Fruit fly (Drosophila melanogaster) whole organism, adult: ENCODE results near the gene Tsp29Fa.

Experiments used
- CG11617 ChIP-seq: fragments of 200-800 bp; sonication (Bioruptor generic); optimal IDR thresholded peaks from 2 replicates; lab custom pipeline; 2017; ENCODE audit warnings: mild to moderate bottlenecking, missing biosample characterization, missing genetic modification reagents, missing genetic modification characterization
- CG12768 ChIP-seq: fragments of 200-800 bp; sonication (Bioruptor generic); optimal IDR thresholded peaks from 2 replicates; lab custom pipeline; 2017; ENCODE audit warnings: missing biosample characterization, missing genetic modification characterization, mild to moderate bottlenecking, moderate library complexity, missing genetic modification reagents
- CG14711 ChIP-seq: fragments of 200-800 bp; sonication (Bioruptor generic); optimal IDR thresholded peaks from 2 replicates; lab custom pipeline; 2018; ENCODE audit warnings: missing biosample characterization, mild to moderate bottlenecking, missing genetic modification characterization, moderate library complexity
- CG1620 ChIP-seq: fragments of 200-800 bp; sonication (Bioruptor generic); optimal IDR thresholded peaks from 2 replicates; lab custom pipeline; 2016; ENCODE audit warnings: missing biosample characterization, missing genetic modification characterization
- CG33017 ChIP-seq: fragments of 200-800 bp; sonication (Bioruptor generic); optimal IDR thresholded peaks from 2 replicates; lab custom pipeline; 2018; ENCODE audit warnings: missing biosample characterization, mild to moderate bottlenecking, missing genetic modification characterization, moderate library complexity
- CG5204 ChIP-seq: fragments of 200-800 bp; sonication (Bioruptor generic); optimal IDR thresholded peaks from 2 replicates; lab custom pipeline; 2016; ENCODE audit warnings: missing biosample characterization, missing genetic modification characterization
- CG7045 ChIP-seq: fragments of 200-800 bp; sonication (Bioruptor generic); optimal IDR thresholded peaks from 2 replicates; lab custom pipeline; 2017; ENCODE audit warnings: missing biosample characterization, mild to moderate bottlenecking, missing genetic modification characterization
- CG7101 ChIP-seq: fragments of 200-800 bp; sonication (Bioruptor generic); optimal IDR thresholded peaks from 2 replicates; lab custom pipeline; 2018; ENCODE audit warnings: missing biosample characterization, mild to moderate bottlenecking, missing genetic modification characterization, moderate library complexity
- Clk ChIP-seq: fragments of 200-800 bp; sonication (Bioruptor generic); optimal IDR thresholded peaks from 2 replicates; lab custom pipeline; 2017; ENCODE audit warnings: missing biosample characterization, missing genetic modification characterization
- Crg-1 ChIP-seq: fragments of 200-800 bp; sonication (Bioruptor generic); optimal IDR thresholded peaks from 2 replicates; lab custom pipeline; 2016; ENCODE audit warnings: missing biosample characterization, missing genetic modification characterization
- Hr96 ChIP-seq: fragments of 200-800 bp; sonication (Bioruptor generic); optimal IDR thresholded peaks from 2 replicates; lab custom pipeline; 2016; ENCODE audit warnings: missing biosample characterization, missing genetic modification characterization
- Mnt ChIP-seq: fragments of 200-800 bp; sonication (Bioruptor generic); optimal IDR thresholded peaks from 2 replicates; lab custom pipeline; 2016; ENCODE audit warnings: missing biosample characterization, mild to moderate bottlenecking, missing genetic modification characterization
- bab1 ChIP-seq: fragments of 200-800 bp; sonication (Bioruptor generic); optimal IDR thresholded peaks from 3 replicates; lab custom pipeline; 2019; ENCODE audit warnings: missing biosample characterization, mild to moderate bottlenecking, missing genetic modification characterization, moderate library complexity
- cic ChIP-seq: fragments of 200-800 bp; sonication (Bioruptor generic); optimal IDR thresholded peaks from 2 replicates; lab custom pipeline; 2017; ENCODE audit warnings: missing biosample characterization, mild to moderate bottlenecking, missing genetic modification characterization, moderate library complexity
- cnc ChIP-seq, 2 experiments: fragments of >200 bp; optimal IDR thresholded peaks; 2 replicates each; lab custom pipeline; 2017
- kay ChIP-seq: fragments of 200-800 bp; sonication (Bioruptor generic); peaks from one replicate; lab custom pipeline; 2016; ENCODE audit warnings: missing biosample characterization, missing genetic modification characterization, borderline replicate concordance
- ovo ChIP-seq: fragments of 200-800 bp; sonication (Bioruptor generic); optimal IDR thresholded peaks from 2 replicates; lab custom pipeline; 2016; ENCODE audit warnings: missing biosample characterization, missing genetic modification characterization
- pad ChIP-seq: fragments of 200-800 bp; sonication (Bioruptor generic); optimal IDR thresholded peaks from 3 replicates; lab custom pipeline; 2017; ENCODE audit warnings: missing biosample characterization, missing genetic modification characterization, mild to moderate bottlenecking, moderate library complexity, missing genetic modification reagents
- tj ChIP-seq: fragments of 200-800 bp; sonication (Bioruptor generic); optimal IDR thresholded peaks from 3 replicates; lab custom pipeline; 2017; ENCODE audit warnings: missing biosample characterization, mild to moderate bottlenecking, missing genetic modification characterization, moderate library complexity
- toe ChIP-seq: fragments of 200-800 bp; sonication (Bioruptor generic); optimal IDR thresholded peaks from 2 replicates; lab custom pipeline; 2016; ENCODE audit warnings: missing biosample characterization, missing genetic modification characterization

Gene Tsp29Fa

DNA sequence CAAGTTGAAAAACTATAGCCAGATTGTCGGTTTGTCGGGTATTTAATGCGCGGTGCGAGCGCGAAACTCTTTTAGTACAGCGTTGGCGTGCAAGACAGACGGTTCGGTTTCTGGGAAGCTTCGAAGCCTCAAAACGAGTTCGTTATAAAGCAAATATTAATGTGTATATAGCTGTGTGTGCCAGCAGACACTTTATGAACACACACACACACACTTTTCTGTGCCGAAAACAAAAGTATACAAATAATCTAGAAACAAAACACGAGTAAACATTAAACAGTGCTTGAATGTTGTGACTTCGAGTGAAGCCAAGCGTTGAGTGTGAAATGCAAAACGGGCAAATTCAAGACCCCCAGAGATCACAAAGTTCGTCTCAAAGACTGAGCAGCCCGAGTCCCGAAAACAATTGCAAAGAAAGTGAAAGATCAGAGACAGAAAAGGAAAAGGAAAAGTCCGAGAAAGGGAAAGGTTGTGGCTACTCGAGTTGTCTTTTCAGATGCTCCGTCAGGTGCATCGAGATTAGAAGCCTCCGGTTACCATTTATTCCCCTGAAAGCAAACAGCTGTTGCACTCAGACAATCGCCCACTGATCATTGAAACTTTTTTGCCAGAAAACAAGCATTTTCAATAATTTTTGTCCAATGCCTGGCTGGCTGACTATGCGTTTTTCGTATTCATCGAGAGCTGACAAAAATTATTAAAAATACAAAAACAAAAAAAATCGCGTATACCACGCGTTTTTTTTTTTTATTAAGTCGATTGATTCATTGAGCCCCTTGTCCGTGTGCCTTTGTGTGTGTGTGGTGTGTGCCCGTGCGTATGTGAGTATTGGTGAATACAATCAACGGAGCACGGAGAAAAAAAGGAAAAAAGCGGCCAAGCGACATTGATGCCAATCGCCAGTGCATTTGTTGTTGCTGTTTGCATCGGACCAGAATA lies 34.8 kb upstream of the Tsp29Fa start, which contains the start of gene CG34398:
Gene CG34398 (plus strand): TSS at position 73 of the 939 bp plus-strand sequence.
- TF ChIP-seq Crg-1 (no peak), cnc (optimal IDR thresholded peaks at IDR 0.05; lab: Kevin White, UChicago) (no peak), toe (no peak), kay (GFP tag; lab: Kevin White, UChicago) (no peak), Hr96 (GFP tag; lab: Kevin White, UChicago) (no peak), CG33017 (tag; lab: Kevin White, UChicago) (no peak), CG5204 (GFP tag; lab: Kevin White, UChicago) (no peak), Mnt (GFP tag; lab: Kevin White, UChicago) (no peak), CG1620 (GFP tag; lab: Kevin White, UChicago) (no peak), bab1 (GFP tag; lab: Kevin White, UChicago) (no peak), Clk (no peak), CG7045 (GFP tag; lab: Kevin White, UChicago) (no peak), tj (GFP tag; lab: Kevin White, UChicago) (no peak), CG12768 (no peak), ovo (GFP tag; lab: Kevin White, UChicago) (no peak), cic (GFP tag; lab: Kevin White, UChicago) (no peak)

DNA sequence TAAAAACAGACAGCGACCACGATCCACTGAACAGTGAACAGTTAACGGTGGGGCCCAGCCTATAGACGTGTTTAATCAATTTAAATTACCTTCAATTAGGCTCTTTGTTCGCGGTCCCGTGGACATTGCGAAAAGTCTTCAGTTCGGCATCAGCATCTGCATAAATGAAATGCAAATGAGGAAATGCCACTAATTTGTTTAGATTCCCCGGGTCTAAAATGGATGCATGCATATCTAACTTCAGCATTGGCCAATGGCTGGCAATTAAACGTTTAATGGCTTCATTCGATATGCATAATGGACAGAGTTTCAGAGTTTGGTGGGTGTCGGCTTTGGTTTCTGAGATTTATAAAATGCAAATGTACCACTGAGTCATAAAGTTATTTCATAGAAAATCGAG lies 31.9 kb upstream of the Tsp29Fa start:
- no peak for TF ChIP-seq Crg-1

DNA sequence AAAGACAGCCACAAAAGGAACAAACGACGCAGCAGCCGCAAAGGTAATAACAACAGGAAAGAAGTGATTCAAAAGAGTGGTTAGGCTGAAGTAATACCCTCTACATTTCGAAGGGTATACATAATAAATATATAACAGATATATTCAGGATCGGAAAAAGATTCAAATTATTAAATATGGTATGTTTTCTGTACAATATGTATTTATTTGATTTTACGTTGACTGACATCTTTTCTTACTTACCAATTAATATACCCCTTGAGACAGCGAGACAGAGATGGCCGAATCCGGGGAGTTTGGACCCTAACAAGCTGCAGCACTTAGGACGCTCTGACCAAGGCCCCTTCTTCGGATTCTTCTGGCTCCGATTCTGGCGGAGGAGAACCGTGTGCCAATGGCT lies 27.5 kb upstream of the Tsp29Fa start:
- TF ChIP-seq CG1620 (GFP tag; lab: Kevin White, UChicago) = no peak
- no peak for TF ChIP-seq tj (GFP tag; lab: Kevin White, UChicago)
- no peak for TF ChIP-seq cnc (optimal IDR thresholded peaks at IDR 0.05; lab: Kevin White, UChicago)
- no peak for TF ChIP-seq CG11617 (GFP tag; lab: Kevin White, UChicago)
- no peak for TF ChIP-seq Mnt (GFP tag; lab: Kevin White, UChicago)
- TF ChIP-seq CG7101 = no peak

DNA sequence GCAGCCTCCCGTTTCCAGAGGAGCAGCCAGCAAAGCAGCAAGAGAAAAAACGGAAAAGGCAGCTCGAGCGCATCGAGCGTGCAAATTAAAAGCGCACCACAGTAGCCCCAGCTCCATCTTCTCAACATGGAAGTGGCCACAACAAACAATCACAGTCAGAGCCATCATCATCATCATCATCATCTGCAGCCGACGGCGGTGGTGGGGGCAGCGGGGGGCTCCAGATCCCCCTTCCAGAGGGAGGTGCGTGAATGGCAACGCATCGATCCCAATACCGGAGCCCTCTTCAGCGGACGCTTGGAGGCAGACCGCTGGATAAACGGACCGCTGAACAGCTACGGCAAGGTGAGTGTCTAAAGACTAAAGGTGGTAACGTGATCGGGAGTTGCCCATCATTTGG lies 18.1 kb upstream of the Tsp29Fa start:
- TF ChIP-seq CG11617 (GFP tag; lab: Kevin White, UChicago) = no peak
- no peak for TF ChIP-seq CG1620 (GFP tag; lab: Kevin White, UChicago)
- TF ChIP-seq pad (GFP tag; lab: Kevin White, UChicago) = no peak
- TF ChIP-seq cic (GFP tag; lab: Kevin White, UChicago) = no peak
- TF ChIP-seq Mnt (GFP tag; lab: Kevin White, UChicago) = no peak
- TF ChIP-seq Clk = no peak
- no peak for TF ChIP-seq CG14711 (tag; lab: Kevin White, UChicago)

DNA sequence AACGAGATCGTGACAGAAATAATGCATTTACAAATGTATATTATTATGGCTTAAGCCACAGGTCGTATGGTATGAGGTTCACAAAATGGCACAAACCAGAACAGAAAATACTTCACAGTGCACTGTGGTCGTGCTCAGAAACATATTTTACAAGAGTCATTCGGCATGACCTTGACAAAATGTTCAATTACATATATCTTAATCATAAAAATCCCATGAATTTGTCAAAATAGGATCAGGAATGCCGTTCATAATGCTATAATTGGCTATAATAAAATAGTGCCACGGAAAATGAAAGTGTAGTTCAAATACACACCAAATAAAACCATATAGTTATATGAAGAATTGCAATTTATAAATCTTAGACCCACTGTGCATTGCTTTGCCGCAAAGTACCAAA lies 14.1 kb upstream of the Tsp29Fa start:
- TF ChIP-seq cic (GFP tag; lab: Kevin White, UChicago) (no peak), Clk (no peak), Hr96 (GFP tag; lab: Kevin White, UChicago) (no peak), CG7045 (GFP tag; lab: Kevin White, UChicago) (no peak), CG14711 (tag; lab: Kevin White, UChicago) (no peak), kay (GFP tag; lab: Kevin White, UChicago) (no peak), pad (GFP tag; lab: Kevin White, UChicago) (no peak), bab1 (GFP tag; lab: Kevin White, UChicago) (no peak), CG33017 (tag; lab: Kevin White, UChicago) (no peak), CG12768 (no peak), CG11617 (GFP tag; lab: Kevin White, UChicago) (no peak)

DNA sequence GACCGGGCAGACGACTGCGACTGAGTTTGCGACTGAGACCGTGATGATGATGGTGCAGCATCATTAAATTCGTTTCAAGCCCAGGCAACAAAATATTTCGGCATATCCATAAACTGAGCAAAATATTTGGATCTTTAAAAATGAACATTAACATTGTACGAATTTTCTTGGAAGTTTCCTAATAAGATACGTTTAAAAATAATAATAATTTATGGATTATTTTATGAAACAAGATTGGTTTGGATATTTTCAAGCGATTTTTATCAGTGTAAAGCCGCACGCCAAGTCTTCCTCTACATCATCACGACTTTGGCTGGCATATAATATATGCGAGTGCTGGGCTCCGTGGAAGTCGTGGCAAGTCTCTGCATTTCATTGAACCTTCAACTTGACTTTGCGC lies 13.5 kb upstream of the Tsp29Fa start:
- TF ChIP-seq ovo (GFP tag; lab: Kevin White, UChicago) = no peak
- no peak for TF ChIP-seq bab1 (GFP tag; lab: Kevin White, UChicago)
- TF ChIP-seq Clk = no peak
- no peak for TF ChIP-seq cic (GFP tag; lab: Kevin White, UChicago)
- TF ChIP-seq CG7101 = no peak
- TF ChIP-seq CG33017 (tag; lab: Kevin White, UChicago) = no peak
- no peak for TF ChIP-seq CG1620 (GFP tag; lab: Kevin White, UChicago)
- TF ChIP-seq tj (GFP tag; lab: Kevin White, UChicago) = no peak
- TF ChIP-seq Mnt (GFP tag; lab: Kevin White, UChicago) = no peak
- TF ChIP-seq CG5204 (GFP tag; lab: Kevin White, UChicago) = no peak
- no peak for TF ChIP-seq pad (GFP tag; lab: Kevin White, UChicago)
- TF ChIP-seq cnc (optimal IDR thresholded peaks at IDR 0.05; lab: Kevin White, UChicago) = no peak
- TF ChIP-seq CG7045 (GFP tag; lab: Kevin White, UChicago) = no peak
- no peak for TF ChIP-seq kay (GFP tag; lab: Kevin White, UChicago)
- no peak for TF ChIP-seq CG14711 (tag; lab: Kevin White, UChicago)
- TF ChIP-seq CG11617 (GFP tag; lab: Kevin White, UChicago) = no peak
